Fruit fly (Drosophila melanogaster) whole organism, prepupa: ENCODE measurements around the gene Kdm3.

ENCODE experiments used
- Blimp-1 ChIP-seq: fragments of 200-800 bp; sonication (Bioruptor generic); optimal IDR thresholded peaks from 3 replicates; lab custom pipeline; 2017; ENCODE audit warnings: missing biosample characterization, missing genetic modification characterization, mild to moderate bottlenecking, moderate library complexity, missing genetic modification reagents
- CG10631 ChIP-seq: fragments of 200-800 bp; sonication (Bioruptor generic); optimal IDR thresholded peaks from 2 replicates; lab custom pipeline; 2016; ENCODE audit warnings: missing biosample characterization, missing genetic modification characterization
- CG10669 ChIP-seq: fragments of 200-800 bp; sonication (Bioruptor generic); optimal IDR thresholded peaks from 3 replicates; lab custom pipeline; 2018; ENCODE audit warnings: missing biosample characterization, mild to moderate bottlenecking, missing genetic modification characterization, moderate library complexity
- CG11294 ChIP-seq: fragments of 200-800 bp; sonication (Bioruptor generic); IDR thresholded peaks from 2 replicates; pipeline ENCODE4 v1.3.6; 2022; ENCODE audit warnings: missing biosample characterization, missing genetic modification characterization
- CG11762 ChIP-seq: fragments of 200-800 bp; sonication (Bioruptor generic); optimal IDR thresholded peaks from 3 replicates; lab custom pipeline; 2016; ENCODE audit warnings: missing biosample characterization, missing genetic modification characterization; ENCODE audit not compliant: insufficient read depth
- CG15336 ChIP-seq: fragments of 200-800 bp; sonication (Bioruptor generic); IDR thresholded peaks from 2 replicates; pipeline ENCODE4 v1.3.6; 2022; ENCODE audit warnings: missing biosample characterization, missing genetic modification characterization
- CG1621 ChIP-seq: fragments of 200-800 bp; sonication (Bioruptor generic); optimal IDR thresholded peaks from 3 replicates; lab custom pipeline; 2018; ENCODE audit warnings: missing biosample characterization, mild to moderate bottlenecking, missing genetic modification characterization
- CG16779 ChIP-seq: fragments of 200-800 bp; sonication (Bioruptor generic); optimal IDR thresholded peaks from 3 replicates; lab custom pipeline; 2017; ENCODE audit warnings: missing biosample characterization, mild to moderate bottlenecking, missing genetic modification characterization
- CG3032 ChIP-seq: fragments of 200-800 bp; optimal IDR thresholded peaks from 2 replicates; lab custom pipeline; 2019; ENCODE audit warnings: missing biosample characterization, mild to moderate bottlenecking, missing genetic modification characterization, moderate library complexity
- CG31627 ChIP-seq: fragments of 200-800 bp; sonication (Bioruptor generic); optimal IDR thresholded peaks from 3 replicates; lab custom pipeline; 2016; ENCODE audit warnings: missing biosample characterization, missing genetic modification characterization
- CG32006 ChIP-seq: fragments of 200-800 bp; sonication (Bioruptor generic); optimal IDR thresholded peaks from 3 replicates; lab custom pipeline; 2017; ENCODE audit warnings: missing biosample characterization, mild to moderate bottlenecking, missing genetic modification characterization
- CG34406 ChIP-seq: fragments of 200-800 bp; sonication (Bioruptor generic); optimal IDR thresholded peaks from 3 replicates; lab custom pipeline; 2016; ENCODE audit warnings: missing biosample characterization, missing genetic modification characterization
- CG3919 ChIP-seq: fragments of 200-800 bp; sonication (Bioruptor generic); optimal IDR thresholded peaks from 3 replicates; lab custom pipeline; 2016; ENCODE audit warnings: missing biosample characterization, missing genetic modification characterization
- CG4318 ChIP-seq: fragments of 200-800 bp; sonication (Bioruptor generic); optimal IDR thresholded peaks from 3 replicates; lab custom pipeline; 2017; ENCODE audit warnings: missing biosample characterization, mild to moderate bottlenecking, missing genetic modification characterization
- CG6163 ChIP-seq: fragments of 200-800 bp; sonication (Bioruptor generic); IDR thresholded peaks from 3 replicates; pipeline ENCODE4 v1.3.6; 2022; ENCODE audit warnings: missing biosample characterization, missing genetic modification characterization
- CG6792 ChIP-seq: fragments of 200-800 bp; sonication (Bioruptor generic); optimal IDR thresholded peaks from 3 replicates; lab custom pipeline; 2016; ENCODE audit warnings: missing biosample characterization, missing genetic modification characterization
- CG6808 ChIP-seq: fragments of 200-800 bp; sonication (Bioruptor generic); optimal IDR thresholded peaks from 3 replicates; lab custom pipeline; 2017; ENCODE audit warnings: missing biosample characterization, missing genetic modification characterization, mild to moderate bottlenecking, moderate library complexity, missing genetic modification reagents
- CG6854 ChIP-seq: fragments of 200-800 bp; sonication (Bioruptor generic); optimal IDR thresholded peaks from 2 replicates; lab custom pipeline; 2017; ENCODE audit warnings: missing biosample characterization, mild to moderate bottlenecking, missing genetic modification characterization
- CG7368 ChIP-seq: fragments of 200-800 bp; sonication (Bioruptor generic); optimal IDR thresholded peaks from 3 replicates; lab custom pipeline; 2016; ENCODE audit warnings: missing biosample characterization, missing genetic modification characterization
- CG8119 ChIP-seq: fragments of 200-800 bp; sonication (Bioruptor generic); IDR thresholded peaks from 3 replicates; pipeline ENCODE4 v1.3.6; 2022; ENCODE audit warnings: missing biosample characterization, missing genetic modification characterization
- CG8319 ChIP-seq: fragments of 200-800 bp; sonication (Bioruptor generic); optimal IDR thresholded peaks from 3 replicates; lab custom pipeline; 2016; ENCODE audit warnings: missing biosample characterization, missing genetic modification characterization
- CG8632 ChIP-seq: fragments of 200-800 bp; sonication (Bioruptor generic); optimal IDR thresholded peaks from 3 replicates; lab custom pipeline; 2016; ENCODE audit warnings: missing biosample characterization, missing genetic modification characterization
- CG9139 ChIP-seq: fragments of 200-800 bp; sonication (Bioruptor generic); optimal IDR thresholded peaks from 3 replicates; lab custom pipeline; 2017; ENCODE audit warnings: missing biosample characterization, mild to moderate bottlenecking, missing genetic modification characterization
- Eip75B ChIP-seq: fragments of 200-800 bp; sonication (Bioruptor generic); optimal IDR thresholded peaks from 3 replicates; lab custom pipeline; 2016; ENCODE audit warnings: missing biosample characterization, missing genetic modification characterization
- Eip93F ChIP-seq: fragments of 200-800 bp; sonication (Bioruptor generic); optimal IDR thresholded peaks from 2 replicates; lab custom pipeline; 2016; ENCODE audit warnings: missing biosample characterization, mild to moderate bottlenecking, missing genetic modification characterization
- Ets96B ChIP-seq: fragments of 200-800 bp; optimal IDR thresholded peaks from 2 replicates; lab custom pipeline; 2019; ENCODE audit warnings: missing biosample characterization, mild to moderate bottlenecking, missing genetic modification characterization, moderate library complexity
- Gug ChIP-seq: fragments of 200-800 bp; sonication (Bioruptor generic); IDR thresholded peaks from 2 replicates; pipeline ENCODE4 v1.3.6; 2022; ENCODE audit warnings: missing biosample characterization, missing genetic modification characterization
- Hr38 ChIP-seq: sonication (Bioruptor generic); optimal IDR thresholded peaks from 2 replicates; lab custom pipeline; 2016; ENCODE audit warnings: missing biosample characterization, missing genetic modification characterization
- Hr39 ChIP-seq: fragments of 200-800 bp; sonication (Bioruptor generic); optimal IDR thresholded peaks from 2 replicates; lab custom pipeline; 2016; ENCODE audit warnings: missing biosample characterization, missing genetic modification characterization
- Hr4 ChIP-seq: fragments of 200-800 bp; sonication (Bioruptor generic); optimal IDR thresholded peaks from 3 replicates; lab custom pipeline; 2016; ENCODE audit warnings: missing biosample characterization, missing genetic modification characterization
- Lpt ChIP-seq: fragments of 200-800 bp; sonication (Bioruptor generic); optimal IDR thresholded peaks from 3 replicates; lab custom pipeline; 2016; ENCODE audit warnings: missing biosample characterization, missing genetic modification characterization
- Met ChIP-seq: fragments of 200-800 bp; sonication (Bioruptor generic); optimal IDR thresholded peaks from 3 replicates; lab custom pipeline; 2016; ENCODE audit warnings: missing biosample characterization, missing genetic modification characterization
- OdsH ChIP-seq: fragments of 200-800 bp; sonication (Bioruptor generic); optimal IDR thresholded peaks from 3 replicates; lab custom pipeline; 2016; ENCODE audit warnings: missing biosample characterization, missing genetic modification characterization
- Smox ChIP-seq: fragments of 200-800 bp; sonication (Bioruptor generic); optimal IDR thresholded peaks from 3 replicates; lab custom pipeline; 2016; ENCODE audit warnings: missing biosample characterization, missing genetic modification characterization
- Sox102F ChIP-seq: fragments of 200-800 bp; sonication (Bioruptor generic); optimal IDR thresholded peaks from 2 replicates; lab custom pipeline; 2016; ENCODE audit warnings: missing biosample characterization, mild to moderate bottlenecking, missing genetic modification characterization
- Sox15 ChIP-seq: fragments of 200-800 bp; sonication (Bioruptor generic); optimal IDR thresholded peaks from 3 replicates; lab custom pipeline; 2016; ENCODE audit warnings: missing biosample characterization, missing genetic modification characterization
- achi ChIP-seq: fragments of 200-800 bp; sonication (Bioruptor generic); optimal IDR thresholded peaks from 3 replicates; lab custom pipeline; 2016; ENCODE audit warnings: missing biosample characterization, missing genetic modification characterization
- acj6 ChIP-seq: fragments of 200-800 bp; sonication (Bioruptor generic); optimal IDR thresholded peaks from 3 replicates; lab custom pipeline; 2016; ENCODE audit warnings: missing biosample characterization, missing genetic modification characterization
- cyc ChIP-seq: fragments of 200-800 bp; sonication (Bioruptor generic); optimal IDR thresholded peaks from 3 replicates; lab custom pipeline; 2016; ENCODE audit warnings: missing biosample characterization, missing genetic modification characterization
- dac ChIP-seq: fragments of 200-800 bp; sonication (Bioruptor generic); optimal IDR thresholded peaks from 2 replicates; lab custom pipeline; 2017; ENCODE audit warnings: missing biosample characterization, mild to moderate bottlenecking, missing genetic modification characterization
- eg ChIP-seq: fragments of 200-800 bp; sonication (Bioruptor generic); IDR thresholded peaks from 3 replicates; pipeline ENCODE4 v1.3.6; 2022; ENCODE audit warnings: missing biosample characterization, missing genetic modification characterization
- esn ChIP-seq: fragments of 200-800 bp; sonication (Bioruptor generic); optimal IDR thresholded peaks from 2 replicates; lab custom pipeline; 2016; ENCODE audit warnings: missing biosample characterization, mild to moderate bottlenecking, missing genetic modification characterization, moderate library complexity
- fd59A ChIP-seq: fragments of 200-800 bp; sonication (Bioruptor generic); optimal IDR thresholded peaks from 2 replicates; lab custom pipeline; 2017; ENCODE audit warnings: missing biosample characterization, mild to moderate bottlenecking, missing genetic modification characterization, missing genetic modification reagents
- fkh ChIP-seq: fragments of 200-800 bp; sonication (Bioruptor generic); optimal IDR thresholded peaks from 3 replicates; lab custom pipeline; 2017; ENCODE audit warnings: missing biosample characterization, mild to moderate bottlenecking, missing genetic modification characterization, moderate library complexity
- pdm3 ChIP-seq: fragments of 200-800 bp; sonication (Bioruptor generic); optimal IDR thresholded peaks from 3 replicates; lab custom pipeline; 2016; ENCODE audit warnings: missing biosample characterization, missing genetic modification characterization
- salr ChIP-seq, 2 experiments: fragments of 200-800 bp; sonication (Bioruptor generic); optimal IDR thresholded peaks; 3 replicates each; lab custom pipeline; 2016 to 2018; ENCODE audit warnings: missing biosample characterization in 2 of 2, missing genetic modification characterization in 2 of 2, mild to moderate bottlenecking in 1 of 2
- ss ChIP-seq, 2 experiments: fragments of 200-800 bp; sonication (Bioruptor generic); optimal IDR thresholded peaks; 2 replicates in 1 of 2; 3 replicates in 1 of 2; lab custom pipeline; 2017 to 2018; ENCODE audit warnings: mild to moderate bottlenecking in 2 of 2, missing biosample characterization in 2 of 2, missing genetic modification characterization in 2 of 2, moderate library complexity in 1 of 2
- svp ChIP-seq: fragments of 200-800 bp; sonication (Bioruptor generic); peaks from one replicate; lab custom pipeline; 2016; ENCODE audit warnings: missing biosample characterization, missing genetic modification characterization
- topi ChIP-seq: fragments of 200-800 bp; sonication (Bioruptor generic); optimal IDR thresholded peaks from 3 replicates; lab custom pipeline; 2016; ENCODE audit warnings: missing biosample characterization, missing genetic modification characterization
- vri ChIP-seq: fragments of 200-800 bp; sonication (Bioruptor generic); optimal IDR thresholded peaks from 3 replicates; lab custom pipeline; 2016; ENCODE audit warnings: missing biosample characterization, mild to moderate bottlenecking, missing genetic modification characterization

Kdm3 gene

DNA sequence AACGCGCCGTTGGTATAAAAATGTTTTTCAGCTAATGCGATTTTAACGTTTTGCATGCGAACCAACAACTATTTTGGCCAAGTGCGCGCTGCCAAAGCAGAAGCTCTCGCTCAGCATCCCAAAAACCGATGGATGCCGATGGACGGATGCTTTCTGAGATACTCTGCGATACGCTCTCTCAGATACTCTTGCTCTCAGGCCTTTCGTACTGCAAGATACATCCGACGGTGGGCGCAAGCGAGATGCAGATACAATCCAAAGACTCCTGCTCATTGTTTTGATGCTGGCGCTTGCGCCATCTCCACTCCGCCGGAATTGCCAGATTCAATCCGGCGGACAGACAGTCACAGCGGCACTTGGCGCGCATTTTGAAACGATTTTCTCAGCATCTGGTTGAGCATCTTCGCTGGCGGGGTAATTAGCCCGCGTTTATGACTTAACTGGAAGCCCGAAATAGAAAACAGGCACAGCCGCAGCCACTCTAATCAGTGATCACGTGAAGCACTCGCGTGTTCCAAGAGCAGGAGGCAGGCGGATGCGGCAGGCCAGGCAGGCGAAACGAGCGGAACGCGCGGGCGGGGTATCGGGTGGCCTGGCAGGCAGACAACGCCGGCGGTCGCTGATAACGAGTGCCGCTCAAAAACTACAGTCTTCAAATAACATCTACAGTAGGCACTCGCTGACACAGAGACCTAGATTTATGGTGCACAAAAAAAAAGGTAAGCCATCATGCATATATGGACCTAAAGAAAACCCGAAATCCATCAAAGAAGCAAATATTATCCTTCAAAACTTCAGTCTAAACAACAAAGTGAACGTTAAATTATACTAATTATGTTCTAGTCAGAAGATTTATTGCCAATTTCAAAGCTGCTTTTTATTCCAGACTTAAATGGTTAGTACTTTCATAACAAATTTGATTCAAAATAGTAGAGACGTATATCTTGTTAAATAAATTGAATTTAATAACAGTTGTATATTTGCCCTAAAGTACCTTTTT, 21.9 kb upstream of the Kdm3 start, which contains the start of gene CG16779:
Gene CG16779, minus strand, starts transcription at position 51 of the 1,000 bp plus-strand sequence.
- peak; percentile 46 for TF ChIP-seq Sox102F
- no peak for TF ChIP-seq CG8119
- peak; percentile 39 for TF ChIP-seq CG10669 (GFP tag; lab: Kevin White, UChicago)
- no peak for TF ChIP-seq CG6854
- TF ChIP-seq CG9139, result no peak
- no peak for TF ChIP-seq Eip75B (GFP tag; lab: Kevin White, UChicago)
- peak; percentile 46 for TF ChIP-seq Sox15 (GFP tag; lab: Kevin White, UChicago)
- TF ChIP-seq vri (GFP tag; lab: Kevin White, UChicago), result no peak
- peak; percentile 22 for TF ChIP-seq fkh (GFP tag; lab: Kevin White, UChicago)
- no peak for TF ChIP-seq CG34406 (GFP tag; lab: Kevin White, UChicago)
- TF ChIP-seq svp, result peak; percentile 84
- no peak for TF ChIP-seq Blimp-1 (GFP tag; lab: Kevin White, UChicago)
- peak; percentile 7 for TF ChIP-seq topi (GFP tag; lab: Kevin White, UChicago)
- no peak for TF ChIP-seq eg (GFP tag; lab: Robert Waterston, UW)
- TF ChIP-seq Ets96B (tag; lab: Kevin White, UChicago), result peak; percentile 28
- TF ChIP-seq CG8632 (GFP tag; lab: Kevin White, UChicago), result no peak
- peak in 1 of 2 experiments; percentile 4 for TF ChIP-seq ss (GFP tag; optimal IDR thresholded peaks at IDR 0.05; lab: Kevin White, UChicago)
- peak; percentile 52 for TF ChIP-seq CG1621 (tag; lab: Kevin White, UChicago)
- TF ChIP-seq achi, result no peak
- no peak for TF ChIP-seq CG8319
- no peak for TF ChIP-seq CG15336 (GFP tag; lab: Robert Waterston, UW)
- TF ChIP-seq Gug (GFP tag; lab: Robert Waterston, UW), result no peak
- no peak for TF ChIP-seq CG16779 (tag; lab: Kevin White, UChicago)
- TF ChIP-seq esn (GFP tag; lab: Kevin White, UChicago), result peak; percentile 53
- peak; percentile 29 for TF ChIP-seq CG6792 (GFP tag; lab: Kevin White, UChicago)
- TF ChIP-seq OdsH (GFP tag; lab: Kevin White, UChicago), result peak; percentile 41
- no peak for TF ChIP-seq CG6163
- no peak for TF ChIP-seq CG3919
- no peak for TF ChIP-seq dac (GFP tag; lab: Kevin White, UChicago)
- peak; percentile 27 for TF ChIP-seq Hr4 (GFP tag; lab: Kevin White, UChicago)
- TF ChIP-seq CG31627 (GFP tag; lab: Kevin White, UChicago), result peak; percentile 38
- TF ChIP-seq CG7368, result no peak
- peak; percentile 2 for TF ChIP-seq CG4318
- peak; percentile 30 for TF ChIP-seq acj6
- TF ChIP-seq CG6808 (GFP tag; lab: Kevin White, UChicago), result no peak
- TF ChIP-seq fd59A, result no peak
- TF ChIP-seq Lpt (GFP tag; lab: Kevin White, UChicago), result no peak
- TF ChIP-seq CG32006 (GFP tag; lab: Kevin White, UChicago), result peak; percentile 67
- TF ChIP-seq Eip93F, result no peak
- peak; percentile 30 for TF ChIP-seq pdm3
- peak; percentile 40 for TF ChIP-seq Met
- TF ChIP-seq CG11762 (GFP tag; lab: Kevin White, UChicago), result no peak
- TF ChIP-seq Smox (GFP tag; lab: Kevin White, UChicago), result peak; percentile 48
- TF ChIP-seq Hr38, result no peak
- no peak for TF ChIP-seq salr (GFP tag; optimal IDR thresholded peaks at IDR 0.05; lab: Kevin White, UChicago)
- no peak for TF ChIP-seq CG10631 (GFP tag; lab: Kevin White, UChicago)
- TF ChIP-seq CG11294 (GFP tag; lab: Robert Waterston, UW), result no peak
- TF ChIP-seq cyc (GFP tag; lab: Kevin White, UChicago), result no peak
- TF ChIP-seq CG3032 (tag; lab: Kevin White, UChicago), result peak; percentile 15
- peak; percentile 39 for TF ChIP-seq Hr39 (GFP tag; lab: Kevin White, UChicago)
